Fruit fly (Drosophila melanogaster): Measurements from ENCODE around the gene Pi4KIIIalpha.
A peak's percentile ranks its signal among the peaks of the same experiment; 100 is the strongest.

Gene Pi4KIIIalpha

dm6 chrX:2593094-2593752, 31.4 kb upstream of the Pi4KIIIalpha start:
- TF ChIP-seq sage (GFP tag; optimal IDR thresholded peaks at IDR 0.05) (no peak), dl (GFP tag; optimal IDR thresholded peaks at IDR 0.05; ENCODE audit: insufficient read depth in 1 of 2, partially characterized antibody in 2 of 2) (peak in 1 of 2 experiments; percentile 25)

dm6 chrX:2593753-2594096, 30.9 kb upstream of the Pi4KIIIalpha start:
- TF ChIP-seq dsf (GFP tag; optimal IDR thresholded peaks at IDR 0.05; ENCODE audit: borderline replicate concordance): peak; percentile 80
- TF ChIP-seq OdsH (GFP tag; optimal IDR thresholded peaks at IDR 0.05): peak; percentile 94
- TF ChIP-seq Abd-B (GFP tag; optimal IDR thresholded peaks at IDR 0.05): no peak
- peak; percentile 97 for TF ChIP-seq fru (GFP tag; optimal IDR thresholded peaks at IDR 0.05)
- no peak for TF ChIP-seq Dif (GFP tag; optimal IDR thresholded peaks at IDR 0.05; ENCODE audit: partially characterized antibody)
- peak; percentile 96 for TF ChIP-seq br (GFP tag; optimal IDR thresholded peaks at IDR 0.05)
- peak; percentile 94 for TF ChIP-seq dmrt93B (GFP tag; optimal IDR thresholded peaks at IDR 0.05)
- TF ChIP-seq Vsx2 (GFP tag; optimal IDR thresholded peaks at IDR 0.05; ENCODE audit: partially characterized antibody): no peak
- peak; percentile 92 for TF ChIP-seq Sp1 (GFP tag; optimal IDR thresholded peaks at IDR 0.05)
- peak; percentile 81 for TF ChIP-seq woc (GFP tag; optimal IDR thresholded peaks at IDR 0.05)
- no peak for TF ChIP-seq Dfd (GFP tag; optimal IDR thresholded peaks at IDR 0.05)
- no peak for TF ChIP-seq tai (GFP tag; optimal IDR thresholded peaks at IDR 0.05)
- TF ChIP-seq lola (GFP tag; optimal IDR thresholded peaks at IDR 0.05): no peak
- peak; percentile 76 for TF ChIP-seq Hr83 (GFP tag; optimal IDR thresholded peaks at IDR 0.05; ENCODE audit: poor library complexity, severe bottlenecking)
- peak; percentile 96 for TF ChIP-seq Hnf4 (GFP tag; optimal IDR thresholded peaks at IDR 0.05)
- TF ChIP-seq HLH106 (tag; optimal IDR thresholded peaks at IDR 0.05): peak; percentile 93
- TF ChIP-seq Myc (optimal IDR thresholded peaks at IDR 0.05): no peak
- peak; percentile 76 for TF ChIP-seq sv (GFP tag; optimal IDR thresholded peaks at IDR 0.05)
- peak; percentile 97 for TF ChIP-seq rgr (GFP tag; optimal IDR thresholded peaks at IDR 0.05)
- no peak for TF ChIP-seq brk (GFP tag; optimal IDR thresholded peaks at IDR 0.05)
- TF ChIP-seq GATAd (GFP tag; optimal IDR thresholded peaks at IDR 0.05): peak; percentile 33
- TF ChIP-seq Rel (GFP tag; optimal IDR thresholded peaks at IDR 0.05): peak; percentile 71
- peak; percentile 68 for TF ChIP-seq Rel (tag; optimal IDR thresholded peaks at IDR 0.05)
- TF ChIP-seq ey (GFP tag; optimal IDR thresholded peaks at IDR 0.05): peak; percentile 97
- no peak for TF ChIP-seq Hr78 (GFP tag; optimal IDR thresholded peaks at IDR 0.05)
- TF ChIP-seq CG32264 (GFP tag; optimal IDR thresholded peaks at IDR 0.05): peak; percentile 87
- TF ChIP-seq dl (GFP tag; optimal IDR thresholded peaks at IDR 0.05; ENCODE audit: insufficient read depth in 1 of 2, partially characterized antibody in 2 of 2): no peak
- TF ChIP-seq CG9705 (GFP tag; optimal IDR thresholded peaks at IDR 0.05): peak; percentile 62
- peak; percentile 82 for TF ChIP-seq Mio (GFP tag; optimal IDR thresholded peaks at IDR 0.05)
- TF ChIP-seq pan (optimal IDR thresholded peaks at IDR 0.05): no peak
- TF ChIP-seq N (GFP tag; optimal IDR thresholded peaks at IDR 0.05): no peak
- TF ChIP-seq Jra (GFP tag; optimal IDR thresholded peaks at IDR 0.05): peak; percentile 86
- no peak for TF ChIP-seq usp (GFP tag; optimal IDR thresholded peaks at IDR 0.05)
- TF ChIP-seq foxo (GFP tag; optimal IDR thresholded peaks at IDR 0.05): peak; percentile 90 to 99
- peak; percentile 97 for TF ChIP-seq h (GFP tag; optimal IDR thresholded peaks at IDR 0.05)
- peak; percentile 92 for TF ChIP-seq sage (GFP tag; optimal IDR thresholded peaks at IDR 0.05)
- TF ChIP-seq psq (GFP tag; optimal IDR thresholded peaks at IDR 0.05): peak; percentile 90
- no peak for TF ChIP-seq CrebA (GFP tag; optimal IDR thresholded peaks at IDR 0.05; ENCODE audit: borderline replicate concordance)
- TF ChIP-seq jim (GFP tag; optimal IDR thresholded peaks at IDR 0.05): peak; percentile 2

All from whole organism, wandering third instar larva.